Worm (Caenorhabditis elegans) whole organism, young adult: ENCODE measurements around the gene Y49F6C.8.

ENCODE experiments used
- D2030.7 ChIP-seq: fragments of 200-800 bp; sonication (Bioruptor generic); IDR thresholded peaks from 2 replicates; pipeline ENCODE4 v1.3.6; 2022; ENCODE audit warnings: missing genetic modification reagents, missing genetic modification characterization, missing compliant biosample characterization
- F22D6.2 ChIP-seq: sonication (generic microtip); optimal IDR thresholded peaks from 2 replicates; lab custom pipeline; 2016; ENCODE audit warnings: mild to moderate bottlenecking, missing genetic modification characterization, missing compliant biosample characterization
- F39B2.1 ChIP-seq: fragments of 200-800 bp; sonication (Bioruptor generic); IDR thresholded peaks from 2 replicates; pipeline ENCODE4 v1.3.6; 2022; ENCODE audit warnings: missing genetic modification reagents, missing genetic modification characterization, missing compliant biosample characterization
- Y67H2A.10 ChIP-seq: fragments of 200-800 bp; sonication (Bioruptor generic); conservative IDR thresholded peaks from 2 replicates; pipeline ENCODE4 v1.3.6; 2022; ENCODE audit warnings: missing genetic modification reagents, missing genetic modification characterization, missing compliant biosample characterization
- Y79H2A.3 ChIP-seq: fragments of 200-800 bp; sonication (Bioruptor generic); conservative IDR thresholded peaks from 2 replicates; pipeline ENCODE4 v1.3.6; 2022; ENCODE audit warnings: missing genetic modification reagents, missing genetic modification characterization, missing compliant biosample characterization
- atf-7 ChIP-seq: sonication (generic microtip); optimal IDR thresholded peaks from 2 replicates; lab custom pipeline; 2017; ENCODE audit warnings: mild to moderate bottlenecking, missing genetic modification characterization, missing compliant biosample characterization
- attf-5 ChIP-seq: fragments of 200-800 bp; sonication (Bioruptor generic); optimal IDR thresholded peaks from 2 replicates; lab custom pipeline; 2018; ENCODE audit warnings: mild to moderate bottlenecking, missing genetic modification characterization, missing compliant biosample characterization
- ceh-27 ChIP-seq: fragments of 200-800 bp; sonication (Bioruptor generic); optimal IDR thresholded peaks from 2 replicates; lab custom pipeline; 2018; ENCODE audit warnings: mild to moderate bottlenecking, missing genetic modification characterization, moderate library complexity, missing compliant biosample characterization
- mes-4 ChIP-seq: sonication (generic microtip); optimal IDR thresholded peaks from 2 replicates; lab custom pipeline; 2016; ENCODE audit warnings: missing genotype, missing genetic modification characterization, missing compliant biosample characterization
- sdz-38 ChIP-seq: sonication (generic microtip); optimal IDR thresholded peaks from 2 replicates; lab custom pipeline; 2016; ENCODE audit warnings: missing genotype, missing genetic modification characterization, missing compliant biosample characterization
- unc-62 ChIP-seq: fragments of 150-350 bp; optimal IDR thresholded peaks from 2 replicates; lab custom pipeline; 2014; ENCODE audit warnings: missing biosample characterization, missing genetic modification reagents, missing genetic modification characterization

- TF ChIP-seq Y79H2A.3 (GFP tag; lab: Robert Waterston, UW) (no peak), atf-7 (tag; lab: Kevin White, UChicago) (no peak), attf-5 (GFP tag; lab: Kevin White, UChicago) (no peak), sdz-38 (tag; lab: Kevin White, UChicago) (no peak), mes-4 (no peak), ceh-27 (GFP tag; lab: Kevin White, UChicago) (no peak), D2030.7 (peak; percentile 25; the same call in 1 of the 2 replicates), F39B2.1 (no peak), unc-62 (GFP tag; lab: Kevin White, UChicago) (no peak), F22D6.2 (tag; lab: Kevin White, UChicago) (no peak), Y67H2A.10 (GFP tag; lab: Robert Waterston, UW) (no peak)
Observed at ce11 chrII:3349820-3350291, 20.1 kb downstream of the Y49F6C.8 start, which contains the start of gene F14D2.8.
